Fruit fly (Drosophila melanogaster) whole organism, wandering third instar larva: ENCODE measurements around the gene Cap-D2.

Experiments
- OdsH ChIP-seq: fragments of 200-800 bp; sonication (Bioruptor generic); optimal IDR thresholded peaks from 2 replicates; lab custom pipeline; 2016; ENCODE audit warnings: missing biosample characterization, mild to moderate bottlenecking, missing genetic modification characterization
- lola ChIP-seq: fragments of >200 bp; optimal IDR thresholded peaks from 2 replicates; lab custom pipeline; 2017; ENCODE audit warnings: missing biosample characterization, missing genetic modification characterization
- pan ChIP-seq: fragments of >200 bp; optimal IDR thresholded peaks from 2 replicates; lab custom pipeline; 2017
- rgr ChIP-seq: fragments of 200-800 bp; sonication (Bioruptor generic); optimal IDR thresholded peaks from 3 replicates; lab custom pipeline; 2016; ENCODE audit warnings: missing biosample characterization, mild to moderate bottlenecking, missing genetic modification characterization
- sv ChIP-seq: fragments of 200-800 bp; sonication (Bioruptor generic); optimal IDR thresholded peaks from 3 replicates; lab custom pipeline; 2016; ENCODE audit warnings: missing biosample characterization, missing genetic modification characterization
- tai ChIP-seq: sonication (Bioruptor generic); optimal IDR thresholded peaks from 2 replicates; lab custom pipeline; 2016; ENCODE audit warnings: missing biosample characterization, missing genetic modification characterization
- usp ChIP-seq: fragments of >200 bp; optimal IDR thresholded peaks from 2 replicates; lab custom pipeline; 2017; ENCODE audit warnings: missing biosample characterization, missing genetic modification characterization

DNA sequence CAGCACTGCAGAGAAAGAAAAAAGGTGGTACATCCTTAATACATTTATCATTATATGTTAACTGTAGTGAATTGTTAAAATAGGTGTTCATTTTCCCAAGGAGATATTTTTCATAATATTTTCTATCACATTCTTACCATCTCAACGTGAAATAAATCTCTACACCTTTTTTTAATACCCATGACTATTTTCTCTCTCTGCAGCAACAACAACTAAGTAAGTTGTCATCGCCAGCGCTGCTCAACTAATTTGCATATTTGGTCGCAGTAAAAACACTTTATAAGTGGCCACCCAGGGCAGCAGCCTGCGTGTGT lies 15.0 kb downstream of the Cap-D2 start:
- TF ChIP-seq OdsH (no peak), usp (GFP tag; lab: Kevin White, UChicago) (no peak), pan (lab: Kevin White, UChicago) (no peak), rgr (GFP tag; lab: Kevin White, UChicago) (peak; percentile 23), lola (GFP tag; lab: Kevin White, UChicago) (no peak), sv (GFP tag; lab: Kevin White, UChicago) (peak; percentile 30), tai (GFP tag; lab: Kevin White, UChicago) (no peak)
